Worm (Caenorhabditis elegans) whole organism, L4 larva: ENCODE results near the gene F36D4.1.
"Not testable (repeated sequence)": the region's sequence is repeated elsewhere in the genome, so short reads cannot be mapped to it uniquely, and the experiment has no call there.

Source experiments
- T20F7.1 ChIP-seq: fragments of 200-800 bp; sonication (Bioruptor generic); optimal IDR thresholded peaks from 2 replicates; lab custom pipeline; 2018; ENCODE audit warnings: mild to moderate bottlenecking, missing genetic modification characterization, missing compliant biosample characterization
- T26A8.4 ChIP-seq: fragments of 200-800 bp; sonication (Bioruptor generic); IDR thresholded peaks from 2 replicates; pipeline ENCODE4 v1.3.6; 2022; ENCODE audit warnings: missing genetic modification characterization, missing compliant biosample characterization
- arid-1 ChIP-seq: fragments of 200-800 bp; sonication (Bioruptor generic); conservative IDR thresholded peaks from 2 replicates; pipeline ENCODE4 v1.3.6; 2022; ENCODE audit warnings: missing genetic modification reagents, missing genetic modification characterization, missing compliant biosample characterization
- ceh-32 ChIP-seq: sonication (generic microtip); optimal IDR thresholded peaks from 2 replicates; lab custom pipeline; 2016; ENCODE audit warnings: mild to moderate bottlenecking, missing genetic modification characterization, missing compliant biosample characterization; ENCODE audit not compliant: poor library complexity
- ceh-62 ChIP-seq: sonication (generic microtip); optimal IDR thresholded peaks from 2 replicates; lab custom pipeline; 2017; ENCODE audit warnings: missing biosample characterization, missing genetic modification characterization
- ceh-82 ChIP-seq: sonication (generic microtip); optimal IDR thresholded peaks from 2 replicates; lab custom pipeline; 2017; ENCODE audit warnings: missing biosample characterization, missing genetic modification characterization
- dmd-8 ChIP-seq: fragments of 200-800 bp; sonication (Bioruptor generic); IDR thresholded peaks from 2 replicates; pipeline ENCODE4 v1.3.6; 2022; ENCODE audit warnings: missing genetic modification characterization, missing compliant biosample characterization
- dpl-1 ChIP-seq: fragments of 150-350 bp; optimal IDR thresholded peaks from 2 replicates; lab custom pipeline; 2014; ENCODE audit warnings: missing biosample characterization, missing genetic modification reagents, missing genetic modification characterization
- duxl-1 ChIP-seq: sonication (generic microtip); optimal IDR thresholded peaks from 2 replicates; lab custom pipeline; 2016; ENCODE audit warnings: mild to moderate bottlenecking, missing genetic modification characterization, moderate library complexity, missing compliant biosample characterization; ENCODE audit not compliant: poor library complexity
- egl-27 ChIP-seq: sonication (generic microtip); optimal IDR thresholded peaks from 3 replicates; lab custom pipeline; 2017; ENCODE audit warnings: missing biosample characterization, missing genetic modification reagents, missing genetic modification characterization
- fos-1 ChIP-seq: fragments of 150-350 bp; optimal IDR thresholded peaks from 2 replicates; lab custom pipeline; 2014; ENCODE audit warnings: missing biosample characterization, missing genetic modification characterization
- jun-1 ChIP-seq: fragments of 150-350 bp; optimal IDR thresholded peaks from 2 replicates; lab custom pipeline; 2014; ENCODE audit warnings: missing biosample characterization, missing genetic modification reagents, missing genetic modification characterization
- lin-15B ChIP-seq: fragments of 150-350 bp; sonication (generic microtip); optimal IDR thresholded peaks from 3 replicates; lab custom pipeline; 2014; ENCODE audit warnings: missing biosample characterization, missing genetic modification characterization
- lin-39 ChIP-seq: fragments of 150-350 bp; optimal IDR thresholded peaks from 2 replicates; lab custom pipeline; 2014; ENCODE audit warnings: missing biosample characterization, missing genetic modification reagents, missing genetic modification characterization
- madf-5 ChIP-seq, 2 experiments: fragments of 200-800 bp; sonication (Bioruptor generic); IDR thresholded peaks; 2 replicates each; pipeline ENCODE4 v1.3.6; 2022; ENCODE audit warnings: missing compliant biosample characterization in 2 of 2, missing genetic modification characterization in 2 of 2
- mep-1 ChIP-seq: fragments of 150-350 bp; sonication (generic microtip); optimal IDR thresholded peaks from 3 replicates; lab custom pipeline; 2014; ENCODE audit warnings: missing biosample characterization, missing genetic modification characterization
- mes-2 ChIP-seq: sonication (generic microtip); optimal IDR thresholded peaks from 2 replicates; lab custom pipeline; 2016; ENCODE audit warnings: missing genotype, mild to moderate bottlenecking, missing genetic modification characterization, missing compliant biosample characterization; ENCODE audit not compliant: poor library complexity, severe bottlenecking
- nhr-10 ChIP-seq: fragments of 150-350 bp; optimal IDR thresholded peaks from 2 replicates; lab custom pipeline; 2014; ENCODE audit warnings: missing biosample characterization, missing genetic modification characterization
- nhr-28 ChIP-seq: fragments of 150-350 bp; optimal IDR thresholded peaks from 2 replicates; lab custom pipeline; 2014; ENCODE audit warnings: missing biosample characterization, missing genetic modification characterization
- nhr-48 ChIP-seq: sonication (generic microtip); optimal IDR thresholded peaks from 2 replicates; lab custom pipeline; 2016; ENCODE audit warnings: mild to moderate bottlenecking, missing genetic modification characterization, missing compliant biosample characterization
- nhr-76 ChIP-seq: fragments of 150-350 bp; optimal IDR thresholded peaks from 2 replicates; lab custom pipeline; 2014; ENCODE audit warnings: missing biosample characterization, missing genetic modification characterization
- pha-4 ChIP-seq, 2 experiments: fragments of 150-350 bp in 1 of 2; fragments of 200-800 bp in 1 of 2; sonication (Bioruptor generic) in 1 of 2; IDR thresholded peaks in 1 of 2; optimal IDR thresholded peaks in 1 of 2; 2 replicates each; pipeline versions ENCODE4 v1.3.6 to Lab custom; 2014 to 2022; ENCODE audit warnings: missing genetic modification characterization in 2 of 2, missing genetic modification reagents in 2 of 2, missing biosample characterization in 1 of 2, missing compliant biosample characterization in 1 of 2
- rbr-2 ChIP-seq: sonication (generic microtip); optimal IDR thresholded peaks from 2 replicates; lab custom pipeline; 2016; ENCODE audit warnings: missing genotype, missing genetic modification characterization, missing compliant biosample characterization
- spr-1 ChIP-seq: sonication (generic microtip); optimal IDR thresholded peaks from 2 replicates; lab custom pipeline; 2016; ENCODE audit warnings: mild to moderate bottlenecking, missing genetic modification characterization, missing compliant biosample characterization
- tag-97 ChIP-seq: fragments of 200-800 bp; sonication (Bioruptor generic); IDR thresholded peaks from 2 replicates; pipeline ENCODE4 v1.3.6; 2022; ENCODE audit warnings: missing genetic modification characterization, missing compliant biosample characterization
- unc-62 ChIP-seq, 3 experiments: fragments of 150-350 bp in 1 of 3; sonication (generic microtip); optimal IDR thresholded peaks in 2 of 3; peaks in 1 of 3; 1 replicate in 1 of 3; 2 replicates in 2 of 3; lab custom pipeline; 2014 to 2017; ENCODE audit warnings: missing biosample characterization in 3 of 3, missing genetic modification characterization in 3 of 3, missing genetic modification reagents in 3 of 3, missing genotype in 1 of 3
- zip-11 ChIP-seq: fragments of 200-800 bp; sonication (Bioruptor generic); IDR thresholded peaks from 2 replicates; pipeline ENCODE4 v1.3.6; 2022; ENCODE audit warnings: missing genetic modification characterization, missing compliant biosample characterization

F36D4.1 gene

DNA sequence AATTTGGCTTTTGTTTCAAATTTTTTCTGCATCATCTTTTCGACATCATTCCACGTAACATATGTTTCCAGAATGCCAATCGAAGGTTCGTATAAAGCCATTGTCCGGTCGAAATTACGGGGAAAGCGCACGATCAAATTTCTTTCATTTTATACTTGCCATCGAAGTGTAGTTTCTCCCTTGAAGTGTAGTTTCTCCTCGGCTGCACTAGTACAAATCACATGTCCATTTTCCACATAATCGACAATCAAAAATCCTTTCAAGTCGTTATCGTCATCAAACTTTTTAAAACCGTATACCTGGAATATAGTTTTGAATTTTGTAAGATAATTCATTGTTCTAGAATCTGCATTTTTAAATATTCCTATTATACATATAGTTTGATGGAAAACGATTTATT is 41.3 kb upstream of the F36D4.1 start, which contains the start of gene E02C12.9:
Gene E02C12.9, minus strand, starts transcription at position 101 of the 400 bp plus-strand sequence.
- TF ChIP-seq dmd-8 (GFP tag; lab: Robert Waterston, UW), result no peak
- no peak for TF ChIP-seq egl-27
- TF ChIP-seq pha-4 (GFP tag; IDR thresholded peaks at IDR 0.05; lab: Robert Waterston, UW), result no peak
- no peak for TF ChIP-seq pha-4 (tag; optimal IDR thresholded peaks at IDR 0.05; lab: Kevin White, UChicago)
- TF ChIP-seq ceh-82 (tag; lab: Kevin White, UChicago), result no peak
- no peak for TF ChIP-seq T26A8.4
- TF ChIP-seq madf-5 (GFP tag; IDR thresholded peaks at IDR 0.05; lab: Robert Waterston, UW), result no peak
- TF ChIP-seq nhr-28 (tag; lab: Kevin White, UChicago), result no peak
- TF ChIP-seq tag-97 (GFP tag; lab: Robert Waterston, UW), result no peak
- TF ChIP-seq nhr-76 (tag; lab: Kevin White, UChicago), result no peak
- no peak for TF ChIP-seq duxl-1 (tag; lab: Kevin White, UChicago)
- no peak for TF ChIP-seq T20F7.1 (GFP tag; lab: Kevin White, UChicago)
- TF ChIP-seq mes-2 (tag; lab: Kevin White, UChicago), result no peak
- TF ChIP-seq spr-1 (tag; lab: Kevin White, UChicago), result no peak
- TF ChIP-seq ceh-32, result no peak
- no peak for TF ChIP-seq arid-1 (GFP tag; lab: Robert Waterston, UW)
- no peak for TF ChIP-seq lin-39 (tag; lab: Kevin White, UChicago)
- TF ChIP-seq jun-1 (tag; lab: Kevin White, UChicago), result no peak

DNA sequence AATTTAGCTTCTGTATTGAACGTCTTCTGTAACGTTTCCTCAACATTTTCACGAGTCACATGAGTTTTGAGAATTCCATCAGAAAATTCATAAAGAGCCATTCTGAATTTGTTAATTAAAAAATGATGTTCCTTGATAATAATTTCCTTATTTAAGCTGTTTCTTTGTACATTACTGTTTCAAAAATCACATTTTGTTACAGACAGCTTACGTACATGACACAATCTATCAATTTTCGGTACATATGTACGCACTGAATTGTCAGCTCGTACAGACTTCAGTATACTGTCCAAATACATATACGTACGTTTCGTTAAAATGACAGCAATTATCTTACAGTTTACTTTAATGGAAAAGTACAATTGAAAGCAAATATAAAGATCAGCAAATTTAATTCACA is 40.3 kb upstream of the F36D4.1 start, which contains the start of gene E02C12.19:
Gene E02C12.19, minus strand, starts transcription at position 101 of the 400 bp plus-strand sequence.
- TF ChIP-seq madf-5 (GFP tag; IDR thresholded peaks at IDR 0.05; lab: Robert Waterston, UW) (no peak), ceh-62 (tag; lab: Kevin White, UChicago) (no peak), zip-11 (GFP tag; lab: Robert Waterston, UW) (no peak), rbr-2 (tag; lab: Kevin White, UChicago) (no peak), nhr-48 (tag; lab: Kevin White, UChicago) (no peak), fos-1 (tag; lab: Kevin White, UChicago) (no peak)
- TF ChIP-seq, all 104 proteins: peak for 0

DNA sequence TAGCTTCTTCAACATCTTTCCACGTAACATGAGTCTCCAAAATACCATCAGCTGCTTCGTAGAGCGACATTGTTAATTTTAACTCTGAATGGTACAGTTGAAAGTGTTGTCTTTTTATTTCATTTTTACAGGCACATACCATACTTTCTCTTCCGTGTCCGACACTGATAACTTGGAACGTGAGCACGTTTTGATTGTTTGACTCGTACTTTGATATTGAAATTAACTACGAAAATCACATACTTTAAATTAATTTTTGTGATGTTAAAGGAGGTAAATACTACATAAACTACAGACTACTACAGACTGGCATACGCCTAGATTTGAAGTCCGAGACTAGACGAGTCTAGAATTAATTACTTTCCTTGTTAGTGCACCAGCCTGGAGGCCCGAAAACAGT is 38.4 kb upstream of the F36D4.1 start, which contains the start of gene E02C12.10:
Gene E02C12.10, minus strand, starts transcription at position 75 of the 400 bp plus-strand sequence.
- TF ChIP-seq dpl-1 (GFP tag; lab: Kevin White, UChicago) (no peak), nhr-10 (tag; lab: Kevin White, UChicago) (no peak), nhr-28 (tag; lab: Kevin White, UChicago) (peak; percentile 69), lin-39 (tag; lab: Kevin White, UChicago) (no peak)

DNA sequence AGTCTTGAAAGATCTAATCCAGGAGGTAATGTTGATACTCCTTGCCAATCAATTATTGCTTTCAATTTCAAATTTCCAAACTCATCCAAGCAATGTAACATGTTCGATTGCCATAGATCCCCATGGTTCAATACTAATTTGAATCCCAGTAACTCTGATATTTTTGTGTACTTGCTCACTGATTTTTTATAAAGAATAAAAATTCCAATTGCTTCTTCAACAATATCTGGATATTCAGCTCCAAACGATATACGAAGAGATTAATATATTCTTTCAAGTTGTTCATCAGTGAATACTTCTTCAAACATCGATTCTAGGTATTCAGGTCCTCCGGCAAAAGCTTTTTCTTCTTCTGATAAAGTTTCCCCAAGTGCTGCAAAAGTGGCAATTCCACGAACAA is 36.9 kb upstream of the F36D4.1 start, which contains the start of gene E02C12.11:
Gene E02C12.11, minus strand, starts transcription at position 101 of the 400 bp plus-strand sequence.
- TF ChIP-seq zip-11 (GFP tag; lab: Robert Waterston, UW); mep-1 (tag; lab: Kevin White, UChicago); lin-15B (tag; lab: Kevin White, UChicago): not testable (repeated sequence)

DNA sequence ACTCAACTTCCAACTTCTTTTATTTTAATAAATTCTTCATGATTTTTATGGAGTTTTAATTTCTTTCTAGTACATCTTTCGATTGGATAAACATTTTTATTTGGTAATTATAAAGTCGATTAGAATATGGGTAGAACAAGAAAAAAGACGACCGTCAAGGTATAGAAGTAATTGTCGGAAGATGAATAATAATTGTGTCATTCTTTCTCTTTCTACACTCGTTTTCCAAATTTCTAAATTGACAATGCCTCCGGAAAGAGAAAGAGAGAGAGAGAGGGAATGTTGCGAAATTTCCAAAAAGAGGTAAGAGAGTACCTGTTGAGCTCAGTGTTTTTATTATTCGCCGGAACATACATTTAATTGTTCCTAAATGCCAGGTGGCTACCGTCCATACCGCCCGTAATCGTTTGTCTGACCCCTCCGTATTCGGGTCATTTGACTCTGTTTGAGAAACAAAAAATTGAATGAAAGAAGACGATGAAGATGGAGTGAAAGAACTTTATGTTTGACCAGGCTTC is 34.8 kb upstream of the F36D4.1 start, which contains the start of gene E02C12.12:
Gene E02C12.12, minus strand, starts transcription at position 468 of the 518 bp plus-strand sequence.
- peak in 1 of 2 experiments; percentile 55 for TF ChIP-seq unc-62 (GFP tag; optimal IDR thresholded peaks at IDR 0.05 in 1 of 2; lab: Kevin White, UChicago)
- TF ChIP-seq unc-62 (tag; optimal IDR thresholded peaks at IDR 0.05; lab: Kevin White, UChicago), result no peak
- TF ChIP-seq ceh-82 (tag; lab: Kevin White, UChicago), result no peak
- TF ChIP-seq, all 104 proteins: peak for 1
